Worm (Caenorhabditis elegans) whole organism, L2 larva: ENCODE data around the gene F15A4.2.

Source experiments
- R02D3.7 ChIP-seq: fragments of 150-350 bp; optimal IDR thresholded peaks from 2 replicates; lab custom pipeline; 2014; ENCODE audit warnings: missing biosample characterization, missing genetic modification characterization
- dmd-4 ChIP-seq: sonication (generic microtip); optimal IDR thresholded peaks from 2 replicates; lab custom pipeline; 2017; ENCODE audit warnings: missing biosample characterization, missing genetic modification characterization
- egl-27 ChIP-seq: sonication (generic microtip); optimal IDR thresholded peaks from 3 replicates; lab custom pipeline; 2017; ENCODE audit warnings: missing biosample characterization, missing genetic modification reagents, missing genetic modification characterization
- nhr-12 ChIP-seq: fragments of 150-350 bp; optimal IDR thresholded peaks from 2 replicates; lab custom pipeline; 2014; ENCODE audit warnings: missing biosample characterization, missing genetic modification characterization
- nhr-23 ChIP-seq: fragments of 150-350 bp; optimal IDR thresholded peaks from 2 replicates; lab custom pipeline; 2014; ENCODE audit warnings: missing biosample characterization, missing genetic modification reagents, missing genetic modification characterization
- nhr-77 ChIP-seq: fragments of 150-350 bp; optimal IDR thresholded peaks from 2 replicates; lab custom pipeline; 2014; ENCODE audit warnings: missing biosample characterization, missing genetic modification characterization
- unc-55 ChIP-seq: fragments of 150-350 bp; sonication (generic microtip); optimal IDR thresholded peaks from 3 replicates; lab custom pipeline; 2014; ENCODE audit warnings: missing biosample characterization, missing genetic modification reagents, missing genetic modification characterization

- TF ChIP-seq nhr-23 (tag; lab: Kevin White, UChicago) (no peak), dmd-4 (no peak), nhr-12 (tag; lab: Kevin White, UChicago) (no peak), unc-55 (GFP tag; lab: Kevin White, UChicago) (no peak), egl-27 (tag; lab: Kevin White, UChicago) (no peak), R02D3.7 (tag; lab: Kevin White, UChicago) (no peak), nhr-77 (tag; lab: Kevin White, UChicago) (no peak)
Measured at ce11 chrII:12425644-12426222, 36.6 kb upstream of the F15A4.2 start, which contains the start of gene daf-22.
